Worm (Caenorhabditis elegans): ENCODE data around the gene nxf-2.
A peak's percentile ranks its signal among the peaks of the same experiment; 100 is the strongest.

Gene nxf-2

ce11 chrV:14457070-14457469, 39.4 kb upstream of the nxf-2 start, which contains the start of gene coh-3 (continued):
- no peak for TF ChIP-seq Y56A3A.18 (GFP tag; IDR thresholded peaks at IDR 0.05)
- TF ChIP-seq mes-4 (tag; optimal IDR thresholded peaks at IDR 0.05), result no peak
- TF ChIP-seq F39B2.1 (GFP tag; IDR thresholded peaks at IDR 0.05), result no peak
- no peak for TF ChIP-seq ztf-6 (GFP tag; IDR thresholded peaks at IDR 0.05)
- no peak for TF ChIP-seq repo-1 (tag; optimal IDR thresholded peaks at IDR 0.05)
- no peak for TF ChIP-seq T26A5.8 (tag; optimal IDR thresholded peaks at IDR 0.05)
- TF ChIP-seq let-526 (GFP tag; IDR thresholded peaks at IDR 0.05), result no peak
- no peak for TF ChIP-seq T07F8.4 (tag; optimal IDR thresholded peaks at IDR 0.05)
- peak; percentile 99 for TF ChIP-seq madf-6 (GFP tag; IDR thresholded peaks at IDR 0.05)
- TF ChIP-seq atf-7 (tag; optimal IDR thresholded peaks at IDR 0.05), result no peak
- no peak for TF ChIP-seq cebp-1 (GFP tag; IDR thresholded peaks at IDR 0.05)
- TF ChIP-seq cebp-1 (tag; optimal IDR thresholded peaks at IDR 0.05), result no peak
- no peak for TF ChIP-seq madf-10 (tag; optimal IDR thresholded peaks at IDR 0.05)

ce11 chrV:14456626-14457025, 39.0 kb upstream of the nxf-2 start, which contains the start of gene bmk-1:
Gene bmk-1, minus strand, starts transcription at chrV:14456984.
- TF ChIP-seq nfya-1 (tag; optimal IDR thresholded peaks at IDR 0.05; ENCODE audit: borderline replicate concordance, insufficient read depth) (no peak), madf-6 (GFP tag; IDR thresholded peaks at IDR 0.05) (0 out of 2 replicates have a peak, but pooled peaks have one; percentile 32), aptf-2 (GFP tag; conservative IDR thresholded peaks at IDR 0.05) (0 out of 2 replicates have a peak, but pooled peaks have one; percentile 36), mcd-1 (GFP tag; IDR thresholded peaks at IDR 0.05) (peak; percentile 6; the same call in 1 of the 2 replicates), efl-1 (GFP tag; optimal IDR thresholded peaks at IDR 0.05) (peak; percentile 21), ztf-22 (GFP tag; optimal IDR thresholded peaks at IDR 0.05) (no peak)

- TF ChIP-seq ceh-40 (GFP tag; IDR thresholded peaks at IDR 0.05) (no peak), egl-44 (GFP tag; IDR thresholded peaks at IDR 0.05) (no peak), snpc-4 (GFP tag; optimal IDR thresholded peaks at IDR 0.05) (no peak), snpc-4 (tag; optimal IDR thresholded peaks at IDR 0.05) (no peak), B0336.3 (GFP tag; IDR thresholded peaks at IDR 0.05) (no peak), athp-1 (tag; optimal IDR thresholded peaks at IDR 0.05) (no peak), T07F8.4 (tag; optimal IDR thresholded peaks at IDR 0.05) (no peak), aptf-3 (GFP tag; IDR thresholded peaks at IDR 0.05) (no peak), repo-1 (tag; optimal IDR thresholded peaks at IDR 0.05) (no peak), hsf-1 (GFP tag; IDR thresholded peaks at IDR 0.05) (no peak), hlh-26 (GFP tag; conservative IDR thresholded peaks at IDR 0.05) (no peak), mxl-1 (tag; optimal IDR thresholded peaks at IDR 0.05) (no peak), lir-1 (GFP tag; conservative IDR thresholded peaks at IDR 0.05) (no peak), lsy-27 (tag; optimal IDR thresholded peaks at IDR 0.05; ENCODE audit: borderline replicate concordance, insufficient read depth) (no peak), C17E4.6 (GFP tag; IDR thresholded peaks at IDR 0.05) (no peak), B0035.1 (tag; optimal IDR thresholded peaks at IDR 0.05) (no peak), C06A6.2 (GFP tag; conservative IDR thresholded peaks at IDR 0.05) (no peak), dpl-1 (GFP tag; optimal IDR thresholded peaks at IDR 0.05) (no peak), ceh-58 (GFP tag; IDR thresholded peaks at IDR 0.05) (no peak)
Measured at ce11 chrV:14449397-14449796, 31.8 kb upstream of the nxf-2 start, which contains the start of gene F23B12.7. Gene F23B12.7, plus strand, starts transcription at chrV:14449697.

- TF ChIP-seq ztf-26 (tag; optimal IDR thresholded peaks at IDR 0.05) (peak; percentile 25), F22D6.2 (tag; optimal IDR thresholded peaks at IDR 0.05) (no peak)
Measured at ce11 chrV:14448669-14449068, 31.0 kb upstream of the nxf-2 start.
